Fruit fly (Drosophila melanogaster) whole organism, embryonic: Measurements from ENCODE around the gene CG13108.
A peak's percentile ranks its signal among the peaks of the same experiment; 100 is the strongest.

ENCODE experiments used
- CG10147 ChIP-seq: fragments of 200-800 bp; sonication (Bioruptor generic); optimal IDR thresholded peaks from 2 replicates; lab custom pipeline; 2019; ENCODE audit warnings: missing biosample characterization, mild to moderate bottlenecking, missing genetic modification characterization, moderate library complexity
- CG10274 ChIP-seq: fragments of 200-800 bp; sonication (Bioruptor generic); optimal IDR thresholded peaks from 3 replicates; lab custom pipeline; 2017; ENCODE audit warnings: missing biosample characterization, mild to moderate bottlenecking, missing genetic modification characterization
- CG12769 ChIP-seq: fragments of 200-800 bp; sonication (Bioruptor generic); optimal IDR thresholded peaks from 2 replicates; lab custom pipeline; 2019; ENCODE audit warnings: missing biosample characterization, mild to moderate bottlenecking, missing genetic modification characterization, moderate library complexity
- CG15601 ChIP-seq: fragments of 200-800 bp; sonication (Bioruptor generic); optimal IDR thresholded peaks from 3 replicates; lab custom pipeline; 2019; ENCODE audit warnings: missing biosample characterization, mild to moderate bottlenecking, missing genetic modification characterization, moderate library complexity
- CG16779 ChIP-seq: fragments of 200-800 bp; sonication (Bioruptor generic); IDR thresholded peaks from 2 replicates; pipeline ENCODE4 v1.3.6; 2022; ENCODE audit warnings: missing biosample characterization, missing genetic modification characterization
- CG1832 ChIP-seq: fragments of 200-800 bp; sonication (Bioruptor generic); optimal IDR thresholded peaks from 2 replicates; lab custom pipeline; 2017; ENCODE audit warnings: missing biosample characterization, mild to moderate bottlenecking, missing genetic modification characterization, inconsistent platforms
- CG2129 ChIP-seq: fragments of 200-800 bp; sonication (Bioruptor generic); IDR thresholded peaks from 2 replicates; pipeline ENCODE4 v1.3.6; 2022; ENCODE audit warnings: missing biosample characterization, missing genetic modification characterization; ENCODE audit not compliant: partially characterized antibody
- CG31441 ChIP-seq: fragments of 200-800 bp; sonication (Bioruptor generic); IDR thresholded peaks from 2 replicates; pipeline ENCODE4 v1.3.6; 2022; ENCODE audit warnings: missing biosample characterization, missing genetic modification characterization
- CG33557 ChIP-seq: fragments of 200-800 bp; sonication (Bioruptor generic); optimal IDR thresholded peaks from 2 replicates; lab custom pipeline; 2019; ENCODE audit warnings: missing biosample characterization, mild to moderate bottlenecking, missing genetic modification characterization, moderate library complexity
- CG42726 ChIP-seq: fragments of 200-800 bp; sonication (Bioruptor generic); IDR thresholded peaks from 2 replicates; pipeline ENCODE4 v1.3.6; 2022; ENCODE audit warnings: missing biosample characterization, missing genetic modification characterization; ENCODE audit not compliant: partially characterized antibody
- CG7372 ChIP-seq: fragments of 200-800 bp; sonication (Bioruptor generic); IDR thresholded peaks from 2 replicates; pipeline ENCODE4 v1.3.6; 2022; ENCODE audit warnings: missing biosample characterization, missing genetic modification characterization
- CG8478 ChIP-seq: fragments of >200 bp; optimal IDR thresholded peaks from 2 replicates; lab custom pipeline; 2018
- Doc3 ChIP-seq: fragments of 200-800 bp; sonication (Bioruptor generic); IDR thresholded peaks from 3 replicates; pipeline ENCODE4 v1.3.6; 2022; ENCODE audit warnings: missing biosample characterization, missing genetic modification characterization; ENCODE audit not compliant: partially characterized antibody
- Ets65A ChIP-seq: fragments of 200-800 bp; sonication (Bioruptor generic); peaks from one replicate; lab custom pipeline; 2016; ENCODE audit warnings: missing biosample characterization, missing genetic modification characterization
- HLH3B ChIP-seq: fragments of 200-800 bp; sonication (Bioruptor generic); IDR thresholded peaks from 2 replicates; pipeline ENCODE4 v1.3.6; 2022; ENCODE audit warnings: missing biosample characterization, missing genetic modification characterization
- HmgD ChIP-seq: fragments of 200-800 bp; sonication (Bioruptor generic); optimal IDR thresholded peaks from 3 replicates; lab custom pipeline; 2016; ENCODE audit warnings: missing biosample characterization, missing genetic modification characterization
- Hsf ChIP-seq: fragments of 200-800 bp; sonication (Bioruptor generic); optimal IDR thresholded peaks from 3 replicates; lab custom pipeline; 2016; ENCODE audit warnings: missing biosample characterization, missing genetic modification characterization
- Med ChIP-seq: fragments of 200-800 bp; sonication (Bioruptor generic); peaks from one replicate; lab custom pipeline; 2016; ENCODE audit warnings: missing biosample characterization, missing genetic modification characterization, mild to moderate bottlenecking, inconsistent platforms, moderate library complexity
- Pdp1 ChIP-seq, 2 experiments: fragments of 200-800 bp; sonication (Bioruptor generic); optimal IDR thresholded peaks; 3 replicates each; lab custom pipeline; 2016; ENCODE audit warnings: missing biosample characterization in 2 of 2, missing genetic modification characterization in 2 of 2, mild to moderate bottlenecking in 1 of 2, moderate library complexity in 1 of 2
- amos ChIP-seq: fragments of 200-800 bp; sonication (Bioruptor generic); IDR thresholded peaks from 2 replicates; pipeline ENCODE4 v1.3.6; 2022; ENCODE audit warnings: missing biosample characterization, missing genetic modification characterization; ENCODE audit not compliant: partially characterized antibody
- bowl ChIP-seq: fragments of 200-800 bp; sonication (Bioruptor generic); IDR thresholded peaks from 2 replicates; pipeline ENCODE4 v1.3.6; 2022; ENCODE audit warnings: missing biosample characterization, missing genetic modification characterization
- chinmo ChIP-seq: fragments of 200-800 bp; sonication (Bioruptor generic); IDR thresholded peaks from 4 replicates; pipeline ENCODE4 v1.3.6; 2022; ENCODE audit warnings: missing biosample characterization, missing genetic modification characterization; ENCODE audit not compliant: partially characterized antibody
- chn ChIP-seq: fragments of 200-800 bp; sonication (Bioruptor generic); optimal IDR thresholded peaks from 2 replicates; lab custom pipeline; 2016; ENCODE audit warnings: missing biosample characterization, missing genetic modification characterization
- crol ChIP-seq: fragments of 200-800 bp; sonication (Bioruptor generic); IDR thresholded peaks from 2 replicates; pipeline ENCODE4 v1.3.6; 2022; ENCODE audit warnings: missing biosample characterization, missing genetic modification characterization
- dimm ChIP-seq: fragments of 200-800 bp; sonication (Bioruptor generic); IDR thresholded peaks from 2 replicates; pipeline ENCODE4 v1.3.6; 2022; ENCODE audit warnings: missing biosample characterization, missing genetic modification characterization
- dm ChIP-seq: fragments of 200-800 bp; sonication (Bioruptor generic); optimal IDR thresholded peaks from 3 replicates; lab custom pipeline; 2016; ENCODE audit warnings: missing biosample characterization, missing genetic modification characterization
- dysf ChIP-seq: fragments of 200-800 bp; sonication (Bioruptor generic); IDR thresholded peaks from 3 replicates; pipeline ENCODE4 v1.3.6; 2022; ENCODE audit warnings: missing biosample characterization, missing genetic modification characterization
- emc ChIP-seq: fragments of 200-800 bp; sonication (Bioruptor generic); optimal IDR thresholded peaks from 2 replicates; lab custom pipeline; 2016; ENCODE audit warnings: missing biosample characterization, missing genetic modification characterization
- fd3F ChIP-seq: fragments of 200-800 bp; sonication (Bioruptor generic); optimal IDR thresholded peaks from 2 replicates; lab custom pipeline; 2018; ENCODE audit warnings: missing biosample characterization, mild to moderate bottlenecking, missing genetic modification characterization, moderate library complexity
- gcm ChIP-seq: fragments of 200-800 bp; sonication (Bioruptor generic); optimal IDR thresholded peaks from 2 replicates; lab custom pipeline; 2019; ENCODE audit warnings: missing biosample characterization, mild to moderate bottlenecking, missing genetic modification characterization, moderate library complexity
- grau ChIP-seq: fragments of 200-800 bp; optimal IDR thresholded peaks from 3 replicates; lab custom pipeline; 2019; ENCODE audit warnings: missing biosample characterization, mild to moderate bottlenecking, missing genetic modification characterization, moderate library complexity
- hb ChIP-seq: fragments of 200-800 bp; sonication (Bioruptor generic); IDR thresholded peaks from 3 replicates; pipeline ENCODE4 v1.3.6; 2022; ENCODE audit warnings: missing biosample characterization, missing genetic modification characterization; ENCODE audit not compliant: partially characterized antibody
- insv ChIP-seq, 2 experiments: fragments of 200-800 bp; sonication (Bioruptor generic); optimal IDR thresholded peaks; 3 replicates each; lab custom pipeline; 2016 to 2018; ENCODE audit warnings: missing biosample characterization in 2 of 2, missing genetic modification characterization in 2 of 2
- jigr1 ChIP-seq: fragments of 200-800 bp; sonication (Bioruptor generic); IDR thresholded peaks from 3 replicates; pipeline ENCODE4 v1.3.6; 2022; ENCODE audit warnings: missing biosample characterization, missing genetic modification characterization
- kay ChIP-seq: fragments of 200-800 bp; sonication (Bioruptor generic); optimal IDR thresholded peaks from 2 replicates; lab custom pipeline; 2016; ENCODE audit warnings: missing biosample characterization, missing genetic modification characterization
- kni ChIP-seq: fragments of 200-800 bp; sonication (Bioruptor generic); optimal IDR thresholded peaks from 3 replicates; lab custom pipeline; 2017; ENCODE audit warnings: mild to moderate bottlenecking, missing biosample characterization, missing genetic modification reagents, missing genetic modification characterization
- lola ChIP-seq, 3 experiments: fragments of >200 bp in 2 of 3; fragments of 200-800 bp in 1 of 3; sonication (Bioruptor generic) in 1 of 3; optimal IDR thresholded peaks; 2 replicates each; lab custom pipeline; 2017 to 2019; ENCODE audit warnings: missing biosample characterization in 3 of 3, missing genetic modification characterization in 3 of 3, mild to moderate bottlenecking in 1 of 3, moderate library complexity in 1 of 3
- nerfin-1 ChIP-seq: fragments of 200-800 bp; sonication (Bioruptor generic); optimal IDR thresholded peaks from 3 replicates; lab custom pipeline; 2019; ENCODE audit warnings: missing biosample characterization, mild to moderate bottlenecking, missing genetic modification characterization, moderate library complexity
- nmo ChIP-seq: fragments of 200-800 bp; sonication (Bioruptor generic); optimal IDR thresholded peaks from 2 replicates; lab custom pipeline; 2018; ENCODE audit warnings: missing biosample characterization, mild to moderate bottlenecking, missing genetic modification characterization, moderate library complexity
- nom ChIP-seq: fragments of 200-800 bp; sonication (Bioruptor generic); optimal IDR thresholded peaks from 2 replicates; lab custom pipeline; 2017; ENCODE audit warnings: missing biosample characterization, missing genetic modification characterization, mild to moderate bottlenecking, moderate library complexity, missing genetic modification reagents
- odd ChIP-seq: fragments of 200-800 bp; sonication (Bioruptor generic); optimal IDR thresholded peaks from 2 replicates; lab custom pipeline; 2017; ENCODE audit warnings: missing biosample characterization, mild to moderate bottlenecking, missing genetic modification characterization
- org-1 ChIP-seq: fragments of 200-800 bp; sonication (Bioruptor generic); optimal IDR thresholded peaks from 2 replicates; lab custom pipeline; 2017; ENCODE audit warnings: missing biosample characterization, missing genetic modification characterization
- pita ChIP-seq: fragments of 200-800 bp; sonication (Bioruptor generic); optimal IDR thresholded peaks from 2 replicates; lab custom pipeline; 2017; ENCODE audit warnings: missing biosample characterization, mild to moderate bottlenecking, missing genetic modification characterization
- scrt ChIP-seq: fragments of 200-800 bp; sonication (Bioruptor generic); optimal IDR thresholded peaks from 2 replicates; lab custom pipeline; 2018; ENCODE audit warnings: missing biosample characterization, mild to moderate bottlenecking, missing genetic modification characterization, moderate library complexity
- seq ChIP-seq: fragments of 200-800 bp; sonication (Bioruptor generic); IDR thresholded peaks from 2 replicates; pipeline ENCODE4 v1.3.6; 2022; ENCODE audit warnings: missing biosample characterization, missing genetic modification characterization
- slou ChIP-seq: fragments of 200-800 bp; sonication (Bioruptor generic); optimal IDR thresholded peaks from 3 replicates; lab custom pipeline; 2016; ENCODE audit warnings: missing biosample characterization, missing genetic modification characterization
- sqz ChIP-seq: fragments of 200-800 bp; sonication (Bioruptor generic); optimal IDR thresholded peaks from 3 replicates; lab custom pipeline; 2018; ENCODE audit warnings: missing biosample characterization, mild to moderate bottlenecking, missing genetic modification characterization
- stwl ChIP-seq: fragments of 200-800 bp; sonication (Bioruptor generic); optimal IDR thresholded peaks from 3 replicates; lab custom pipeline; 2018; ENCODE audit warnings: missing biosample characterization, mild to moderate bottlenecking, missing genetic modification characterization, moderate library complexity
- sug ChIP-seq: fragments of 200-800 bp; optimal IDR thresholded peaks from 2 replicates; lab custom pipeline; 2019; ENCODE audit warnings: missing biosample characterization, mild to moderate bottlenecking, missing genetic modification characterization, moderate library complexity
- twi ChIP-seq: fragments of 200-800 bp; optimal IDR thresholded peaks from 2 replicates; lab custom pipeline; 2019; ENCODE audit warnings: missing biosample characterization, mild to moderate bottlenecking, missing genetic modification characterization, moderate library complexity

CG13108 gene

dm6 chr2L:9163935-9164334 lies at the start of gene CG13108:
Gene CG13108 (plus strand): TSS chr2L:9164235.
- TF ChIP-seq nmo (GFP tag; lab: Kevin White, UChicago) (no peak), chn (GFP tag; lab: Kevin White, UChicago) (no peak), nerfin-1 (tag; lab: Kevin White, UChicago) (peak; percentile 47), nom (GFP tag; lab: Kevin White, UChicago) (no peak), dimm (GFP tag; lab: Robert Waterston, UW) (no peak), CG10147 (GFP tag; lab: Kevin White, UChicago) (no peak), hb (GFP tag; lab: Robert Waterston, UW) (no peak), amos (no peak), fd3F (GFP tag; lab: Kevin White, UChicago) (no peak), chinmo (GFP tag; lab: Robert Waterston, UW) (0 out of 4 replicates have a peak, but pooled peaks have one; percentile 60), HLH3B (no peak), org-1 (GFP tag; lab: Kevin White, UChicago) (no peak), CG1832 (GFP tag; lab: Kevin White, UChicago) (no peak), crol (GFP tag; lab: Robert Waterston, UW) (no peak), seq (0 out of 2 replicates have a peak, but pooled peaks have one; percentile 16), pita (GFP tag; lab: Kevin White, UChicago) (no peak), Doc3 (GFP tag; lab: Robert Waterston, UW) (no peak), emc (no peak), odd (GFP tag; lab: Kevin White, UChicago) (no peak), CG31441 (GFP tag; lab: Robert Waterston, UW) (no peak), CG7372 (no peak), twi (tag; lab: Kevin White, UChicago) (no peak), jigr1 (GFP tag; lab: Robert Waterston, UW) (no peak), gcm (no peak), CG16779 (peak; percentile 57; the same call in 1 of the 2 replicates), scrt (GFP tag; lab: Kevin White, UChicago) (peak; percentile 30), CG8478 (no peak), Pdp1 (GFP tag; optimal IDR thresholded peaks at IDR 0.05; lab: Kevin White, UChicago) (no peak), sug (tag; lab: Kevin White, UChicago) (peak; percentile 5), dysf (GFP tag; lab: Robert Waterston, UW) (peak; percentile 17; the same call in 1 of the 3 replicates), HmgD (no peak)

dm6 chr2L:9120475-9121309 lies 43.3 kb upstream of the CG13108 start:
- TF ChIP-seq sqz (GFP tag; lab: Kevin White, UChicago): peak; percentile 47
- no peak for TF ChIP-seq Hsf (GFP tag; lab: Kevin White, UChicago)
- peak; percentile 88 for TF ChIP-seq CG15601
- TF ChIP-seq insv (GFP tag; optimal IDR thresholded peaks at IDR 0.05; lab: Kevin White, UChicago): peak in 1 of 2 experiments; percentile 89
- TF ChIP-seq CG10274 (GFP tag; lab: Kevin White, UChicago): no peak
- no peak for TF ChIP-seq grau (tag; lab: Kevin White, UChicago)
- TF ChIP-seq stwl (tag; lab: Kevin White, UChicago): peak; percentile 29
- peak; percentile 2 for TF ChIP-seq kni (GFP tag; lab: Kevin White, UChicago)
- no peak for TF ChIP-seq CG42726 (GFP tag; lab: Robert Waterston, UW)
- TF ChIP-seq dm (GFP tag; lab: Kevin White, UChicago): no peak
- TF ChIP-seq CG33557 (GFP tag; lab: Kevin White, UChicago): no peak
- peak; percentile 42 for TF ChIP-seq Ets65A (GFP tag; lab: Kevin White, UChicago)
- TF ChIP-seq kay (GFP tag; lab: Kevin White, UChicago): peak; percentile 3
- no peak for TF ChIP-seq slou (GFP tag; lab: Kevin White, UChicago)
- peak; percentile 4 for TF ChIP-seq CG12769 (tag; lab: Kevin White, UChicago)
- no peak for TF ChIP-seq CG2129 (GFP tag; lab: Robert Waterston, UW)
- peak in 1 of 3 experiments; percentile 20 for TF ChIP-seq lola (GFP tag; optimal IDR thresholded peaks at IDR 0.05; lab: Kevin White, UChicago)
- peak; percentile 38 for TF ChIP-seq Med (GFP tag; lab: Kevin White, UChicago)
- TF ChIP-seq bowl (GFP tag; lab: Robert Waterston, UW): no peak
